Worm (Caenorhabditis elegans) whole organism, L3 larva: Measurements from ENCODE around the gene F38B6.3.

Experiments used
- ZK546.5 ChIP-seq: sonication (generic microtip); optimal IDR thresholded peaks from 2 replicates; lab custom pipeline; 2017; ENCODE audit warnings: missing biosample characterization, missing genetic modification characterization
- ama-1 ChIP-seq: fragments of 150-350 bp; optimal IDR thresholded peaks from 2 replicates; lab custom pipeline; 2018
- ceh-28 ChIP-seq: fragments of 150-350 bp; optimal IDR thresholded peaks from 2 replicates; lab custom pipeline; 2014; ENCODE audit warnings: missing biosample characterization, missing genetic modification reagents, missing genetic modification characterization
- ceh-9 ChIP-seq: sonication (generic microtip); optimal IDR thresholded peaks from 2 replicates; lab custom pipeline; 2018; ENCODE audit warnings: missing biosample characterization, missing genetic modification characterization
- daf-12 ChIP-seq: fragments of 150-350 bp; optimal IDR thresholded peaks from 2 replicates; lab custom pipeline; 2014; ENCODE audit warnings: missing biosample characterization, missing genetic modification reagents, missing genetic modification characterization
- egl-27 ChIP-seq: sonication (generic microtip); optimal IDR thresholded peaks from 4 replicates; lab custom pipeline; 2017; ENCODE audit warnings: missing biosample characterization, missing genetic modification reagents, missing genetic modification characterization
- elt-1 ChIP-seq: fragments of 150-350 bp; optimal IDR thresholded peaks from 2 replicates; lab custom pipeline; 2014; ENCODE audit warnings: missing biosample characterization, missing genetic modification characterization
- elt-2 ChIP-seq: sonication (generic microtip); optimal IDR thresholded peaks from 2 replicates; lab custom pipeline; 2016; ENCODE audit warnings: missing genetic modification reagents, mild to moderate bottlenecking, missing genetic modification characterization, missing compliant biosample characterization
- elt-3 ChIP-seq, 3 experiments: fragments of 150-350 bp in 1 of 3; sonication (generic microtip) in 2 of 3; optimal IDR thresholded peaks; 2 replicates in 2 of 3; 4 replicates in 1 of 3; lab custom pipeline; 2014 to 2017; ENCODE audit warnings: missing biosample characterization in 3 of 3, missing genetic modification characterization in 3 of 3
- eor-1 ChIP-seq, 2 experiments: fragments of 150-350 bp; optimal IDR thresholded peaks; 2 replicates each; lab custom pipeline; 2014 to 2018; ENCODE audit warnings: missing biosample characterization in 2 of 2, missing genetic modification characterization in 2 of 2
- fkh-10 ChIP-seq: sonication (generic microtip); optimal IDR thresholded peaks from 2 replicates; lab custom pipeline; 2017; ENCODE audit warnings: missing biosample characterization, missing genetic modification reagents, missing genetic modification characterization
- fos-1 ChIP-seq: fragments of 150-350 bp; optimal IDR thresholded peaks from 2 replicates; lab custom pipeline; 2014; ENCODE audit warnings: missing biosample characterization, missing genetic modification characterization
- jun-1 ChIP-seq: fragments of 150-350 bp; optimal IDR thresholded peaks from 2 replicates; lab custom pipeline; 2014; ENCODE audit warnings: missing biosample characterization, missing genetic modification reagents, missing genetic modification characterization
- lsy-12 ChIP-seq: sonication (generic microtip); optimal IDR thresholded peaks from 2 replicates; lab custom pipeline; 2016; ENCODE audit warnings: mild to moderate bottlenecking, missing genetic modification characterization, missing compliant biosample characterization
- mdl-1 ChIP-seq: fragments of 150-350 bp; optimal IDR thresholded peaks from 2 replicates; lab custom pipeline; 2014; ENCODE audit warnings: missing biosample characterization, missing genetic modification characterization
- mml-1 ChIP-seq: fragments of 150-350 bp; sonication (generic microtip); optimal IDR thresholded peaks from 3 replicates; lab custom pipeline; 2014; ENCODE audit warnings: missing biosample characterization, missing genetic modification characterization
- nfya-1 ChIP-seq: sonication (generic microtip); optimal IDR thresholded peaks from 2 replicates; lab custom pipeline; 2017; ENCODE audit warnings: missing genetic modification characterization, mild to moderate bottlenecking, missing compliant biosample characterization, antibody characterized with exemption, moderate library complexity; ENCODE audit not compliant: insufficient read depth
- nhr-11 ChIP-seq: fragments of 150-350 bp; optimal IDR thresholded peaks from 2 replicates; lab custom pipeline; 2014; ENCODE audit warnings: missing biosample characterization, missing genetic modification characterization
- nhr-23 ChIP-seq: fragments of 150-350 bp; optimal IDR thresholded peaks from 2 replicates; lab custom pipeline; 2014; ENCODE audit warnings: missing biosample characterization, missing genetic modification reagents, missing genetic modification characterization
- nhr-25 ChIP-seq: sonication (generic microtip); optimal IDR thresholded peaks from 2 replicates; lab custom pipeline; 2017; ENCODE audit warnings: missing biosample characterization, missing genetic modification characterization
- nhr-43 ChIP-seq: sonication (generic microtip); optimal IDR thresholded peaks from 2 replicates; lab custom pipeline; 2016; ENCODE audit warnings: mild to moderate bottlenecking, missing genetic modification characterization, missing compliant biosample characterization; ENCODE audit not compliant: poor library complexity, severe bottlenecking
- nhr-67 ChIP-seq: fragments of 150-350 bp; optimal IDR thresholded peaks from 2 replicates; lab custom pipeline; 2014; ENCODE audit warnings: missing biosample characterization, missing genetic modification characterization
- nhr-76 ChIP-seq: fragments of 150-350 bp; sonication (generic microtip); optimal IDR thresholded peaks from 5 replicates; lab custom pipeline; 2014; ENCODE audit warnings: missing biosample characterization, missing genetic modification characterization
- nhr-77 ChIP-seq: fragments of 150-350 bp; optimal IDR thresholded peaks from 2 replicates; lab custom pipeline; 2014; ENCODE audit warnings: missing biosample characterization, missing genetic modification characterization
- pha-4 ChIP-seq: fragments of 150-350 bp; optimal IDR thresholded peaks from 2 replicates; lab custom pipeline; 2014; ENCODE audit warnings: missing biosample characterization, missing genetic modification reagents, missing genetic modification characterization
- pqm-1 ChIP-seq: fragments of 150-350 bp; optimal IDR thresholded peaks from 2 replicates; lab custom pipeline; 2017; ENCODE audit warnings: missing biosample characterization, missing genetic modification characterization, inconsistent platforms
- sea-2 ChIP-seq: fragments of 150-350 bp; sonication (generic microtip); optimal IDR thresholded peaks from 4 replicates; lab custom pipeline; 2014; ENCODE audit warnings: missing biosample characterization, missing genetic modification reagents, missing genetic modification characterization
- skn-1 ChIP-seq: fragments of 150-350 bp; optimal IDR thresholded peaks from 2 replicates; lab custom pipeline; 2014; ENCODE audit warnings: missing biosample characterization, missing genetic modification characterization
- snpc-4 ChIP-seq: fragments of 150-350 bp; optimal IDR thresholded peaks from 2 replicates; lab custom pipeline; 2014; ENCODE audit warnings: missing biosample characterization, missing genetic modification characterization
- tbx-2 ChIP-seq: sonication (generic microtip); optimal IDR thresholded peaks from 2 replicates; lab custom pipeline; 2016; ENCODE audit warnings: mild to moderate bottlenecking, missing genetic modification characterization, missing compliant biosample characterization
- zag-1 ChIP-seq: fragments of 150-350 bp; optimal IDR thresholded peaks from 2 replicates; lab custom pipeline; 2014; ENCODE audit warnings: missing biosample characterization, missing genetic modification characterization
- ztf-4 ChIP-seq: fragments of 150-350 bp; optimal IDR thresholded peaks from 2 replicates; lab custom pipeline; 2014; ENCODE audit warnings: missing biosample characterization, missing genetic modification characterization

Gene F38B6.3

ce11 chrX:6663780-6664437 lies 29.5 kb upstream of the F38B6.3 start:
- TF ChIP-seq nhr-23 (tag; lab: Kevin White, UChicago): peak; percentile 95
- TF ChIP-seq egl-27: peak; percentile 36
- peak; percentile 42 for TF ChIP-seq nhr-43 (tag; lab: Kevin White, UChicago)
- no peak for TF ChIP-seq mdl-1 (tag; lab: Kevin White, UChicago)
- TF ChIP-seq ama-1 (lab: Kevin White, UChicago): peak; percentile 1
- no peak for TF ChIP-seq nhr-11 (tag; lab: Kevin White, UChicago)
- TF ChIP-seq snpc-4 (tag; lab: Kevin White, UChicago): no peak
- TF ChIP-seq tbx-2 (tag; lab: Kevin White, UChicago): peak; percentile 27
- TF ChIP-seq, all 47 proteins: peak for 5

- peak; percentile 68 for TF ChIP-seq elt-1 (tag; lab: Kevin White, UChicago)
- no peak for TF ChIP-seq nhr-77 (tag; lab: Kevin White, UChicago)
- TF ChIP-seq elt-2 (tag; lab: Kevin White, UChicago): peak; percentile 72
- TF ChIP-seq nhr-25 (tag; lab: Kevin White, UChicago): no peak
- TF ChIP-seq nfya-1 (tag; lab: Kevin White, UChicago): peak; percentile 1
- no peak for TF ChIP-seq zag-1 (tag; lab: Kevin White, UChicago)
- peak; percentile 53 for TF ChIP-seq pqm-1 (tag; lab: Kevin White, UChicago)
Measured at ce11 chrX:6665129-6665858, 28.1 kb upstream of the F38B6.3 start.

- TF ChIP-seq eor-1 (tag; optimal IDR thresholded peaks at IDR 0.05; lab: Kevin White, UChicago): no peak
- TF ChIP-seq nhr-11 (tag; lab: Kevin White, UChicago): no peak
- no peak for TF ChIP-seq ceh-9 (tag; lab: Kevin White, UChicago)
- TF ChIP-seq egl-27: no peak
- peak; percentile 27 for TF ChIP-seq pha-4 (tag; lab: Kevin White, UChicago)
- no peak for TF ChIP-seq mdl-1 (tag; lab: Kevin White, UChicago)
- TF ChIP-seq ama-1 (lab: Kevin White, UChicago): no peak
- no peak for TF ChIP-seq sea-2 (GFP tag; lab: Kevin White, UChicago)
- peak; percentile 77 for TF ChIP-seq elt-2 (tag; lab: Kevin White, UChicago)
- no peak for TF ChIP-seq nhr-76
- TF ChIP-seq pqm-1 (tag; lab: Kevin White, UChicago): peak; percentile 57
- peak; percentile 42 for TF ChIP-seq fos-1 (tag; lab: Kevin White, UChicago)
- no peak for TF ChIP-seq nhr-77 (tag; lab: Kevin White, UChicago)
- TF ChIP-seq lsy-12 (tag; lab: Kevin White, UChicago): no peak
Measured at ce11 chrX:6667468-6667867, 26.0 kb upstream of the F38B6.3 start.

- TF ChIP-seq fkh-10: no peak
Measured at ce11 chrX:6668911-6669310, 24.5 kb upstream of the F38B6.3 start, which contains the start of gene nhr-137. Gene nhr-137, minus strand, starts transcription at chrX:6669011.

ce11 chrX:6669366-6669765 lies 24.1 kb upstream of the F38B6.3 start:
- TF ChIP-seq daf-12 (tag; lab: Kevin White, UChicago): no peak
- peak; percentile 22 for TF ChIP-seq elt-1 (tag; lab: Kevin White, UChicago)
- no peak for TF ChIP-seq tbx-2 (tag; lab: Kevin White, UChicago)

ce11 chrX:6671717-6672116 lies 21.7 kb upstream of the F38B6.3 start:
- TF ChIP-seq elt-3 (tag; optimal IDR thresholded peaks at IDR 0.05; lab: Kevin White, UChicago) (no peak), nfya-1 (tag; lab: Kevin White, UChicago) (no peak), nhr-67 (tag; lab: Kevin White, UChicago) (no peak), nhr-43 (tag; lab: Kevin White, UChicago) (no peak), ztf-4 (no peak), skn-1 (no peak), jun-1 (tag; lab: Kevin White, UChicago) (no peak), ama-1 (lab: Kevin White, UChicago) (no peak), fos-1 (tag; lab: Kevin White, UChicago) (no peak), egl-27 (no peak), ceh-28 (tag; lab: Kevin White, UChicago) (no peak), mml-1 (tag; lab: Kevin White, UChicago) (no peak), ZK546.5 (no peak), nhr-23 (tag; lab: Kevin White, UChicago) (peak; percentile 27), elt-1 (tag; lab: Kevin White, UChicago) (peak; percentile 69), zag-1 (tag; lab: Kevin White, UChicago) (no peak), snpc-4 (tag; lab: Kevin White, UChicago) (no peak), nhr-25 (tag; lab: Kevin White, UChicago) (no peak)
